Fruit fly (Drosophila melanogaster): ENCODE data around the gene Drsl3.
A peak's percentile ranks its signal among the peaks of the same experiment; 100 is the strongest.

The Drsl3 gene

DNA sequence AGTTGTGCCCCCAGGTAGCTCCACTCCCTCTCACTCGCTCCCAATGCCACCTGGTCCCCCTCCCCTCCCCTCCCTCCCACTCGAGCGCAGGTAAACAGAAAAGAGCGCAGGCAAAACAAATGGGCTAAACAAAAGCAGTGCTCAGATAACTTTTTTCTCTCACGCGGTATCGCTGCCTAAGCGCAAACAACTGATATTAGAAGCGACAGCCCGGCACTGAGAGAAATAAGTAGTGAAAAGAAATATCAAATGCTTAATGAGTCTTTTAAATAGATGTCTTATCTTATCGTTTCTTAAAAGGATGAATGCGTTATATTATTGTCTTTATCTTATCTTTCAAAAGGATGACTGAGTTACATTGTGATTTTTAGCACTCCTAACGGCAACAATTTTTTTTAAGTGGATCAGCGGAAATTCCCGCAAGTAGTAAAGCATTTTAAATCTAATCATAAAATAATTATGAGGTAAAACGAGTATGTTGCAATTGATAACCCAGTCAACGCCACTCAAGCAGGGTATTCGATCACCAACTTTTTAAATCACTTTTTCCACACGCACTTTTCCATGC lies 13.5 kb upstream of the Drsl3 start (continued):
- TF ChIP-seq kay (GFP tag; optimal IDR thresholded peaks at IDR 0.05) (peak; percentile 84), CG9797 (GFP tag; optimal IDR thresholded peaks at IDR 0.05) (no peak), CG6813 (GFP tag; optimal IDR thresholded peaks at IDR 0.05) (peak; percentile 89), lmd (GFP tag; IDR thresholded peaks at IDR 0.05) (peak; percentile 85), Hmr (GFP tag; optimal IDR thresholded peaks at IDR 0.05) (peak; percentile 94), pfk (GFP tag; optimal IDR thresholded peaks at IDR 0.05) (no peak), CG15479 (GFP tag; optimal IDR thresholded peaks at IDR 0.05) (peak; percentile 67), Jarid2 (GFP tag; optimal IDR thresholded peaks at IDR 0.05) (peak; percentile 67), CG17186 (GFP tag; optimal IDR thresholded peaks at IDR 0.05) (peak; percentile 20), D (optimal IDR thresholded peaks at IDR 0.05) (no peak), D (GFP tag; optimal IDR thresholded peaks at IDR 0.05) (peak; percentile 85), Dbx (GFP tag; IDR thresholded peaks at IDR 0.05) (peak; percentile 90), pnt (GFP tag; optimal IDR thresholded peaks at IDR 0.05) (peak; percentile 88), CG2116 (GFP tag; optimal IDR thresholded peaks at IDR 0.05) (peak; percentile 68), CG12104 (GFP tag; optimal IDR thresholded peaks at IDR 0.05) (peak; percentile 91), CG4707 (GFP tag; optimal IDR thresholded peaks at IDR 0.05) (peak; percentile 74), CG1603 (tag; optimal IDR thresholded peaks at IDR 0.05) (peak; percentile 85), CG8281 (tag; optimal IDR thresholded peaks at IDR 0.05) (peak; percentile 78), dan (GFP tag; IDR thresholded peaks at IDR 0.05) (peak; percentile 32; the same call in 1 of the 2 replicates), CG10979 (tag; optimal IDR thresholded peaks at IDR 0.05) (peak; percentile 92), Xrp1 (GFP tag; IDR thresholded peaks at IDR 0.05) (peak; percentile 91), Bdp1 (GFP tag; optimal IDR thresholded peaks at IDR 0.05) (peak; percentile 77), ap (GFP tag; IDR thresholded peaks at IDR 0.05) (peak; percentile 90), pros (GFP tag; optimal IDR thresholded peaks at IDR 0.05) (no peak), peb (GFP tag; IDR thresholded peaks at IDR 0.05) (peak; percentile 82), seq (GFP tag; IDR thresholded peaks at IDR 0.05) (peak; percentile 93), CG10274 (GFP tag; optimal IDR thresholded peaks at IDR 0.05) (peak; percentile 56), CG31224 (GFP tag; IDR thresholded peaks at IDR 0.05) (peak; percentile 77), mld (GFP tag; IDR thresholded peaks at IDR 0.05; ENCODE audit: partially characterized antibody) (no peak), Blimp-1 (GFP tag; optimal IDR thresholded peaks at IDR 0.05) (peak; percentile 91), CG18599 (GFP tag; optimal IDR thresholded peaks at IDR 0.05) (peak; percentile 96), sna (GFP tag; IDR thresholded peaks at IDR 0.05; ENCODE audit: partially characterized antibody) (no peak), CG3281 (GFP tag; optimal IDR thresholded peaks at IDR 0.05) (peak; percentile 92), usp (GFP tag; optimal IDR thresholded peaks at IDR 0.05) (no peak), Dp (GFP tag; optimal IDR thresholded peaks at IDR 0.05) (no peak), prd (optimal IDR thresholded peaks at IDR 0.05) (no peak), prd (GFP tag; IDR thresholded peaks at IDR 0.05) (peak; percentile 91), CG14667 (GFP tag; IDR thresholded peaks at IDR 0.05) (peak; percentile 75), CG13424 (tag; optimal IDR thresholded peaks at IDR 0.05) (peak; percentile 94), CG34422 (GFP tag; IDR thresholded peaks at IDR 0.05) (peak; percentile 90), CG14441 (GFP tag; IDR thresholded peaks at IDR 0.05) (peak; percentile 93), CG8944 (GFP tag; optimal IDR thresholded peaks at IDR 0.05) (peak; percentile 88), Fer1 (GFP tag; optimal IDR thresholded peaks at IDR 0.05) (peak; percentile 96), lbe (GFP tag; optimal IDR thresholded peaks at IDR 0.05) (peak; percentile 42), CG16813 (GFP tag; IDR thresholded peaks at IDR 0.05; ENCODE audit: partially characterized antibody) (no peak), CG10565 (GFP tag; optimal IDR thresholded peaks at IDR 0.05) (peak; percentile 56), ERR (GFP tag; optimal IDR thresholded peaks at IDR 0.05) (peak; percentile 83), zen2 (GFP tag; IDR thresholded peaks at IDR 0.05; ENCODE audit: partially characterized antibody) (no peak), Xbp1 (GFP tag; optimal IDR thresholded peaks at IDR 0.05) (peak; percentile 93), Abd-B (GFP tag; optimal IDR thresholded peaks at IDR 0.05) (peak; percentile 85)
